Worm (Caenorhabditis elegans): ENCODE measurements around the gene gldi-5.

gldi-5 gene

ce11 chrIII:3677378-3677777 lies 48.9 kb downstream of the gldi-5 start (continued):
- TF ChIP-seq unc-86 (tag; optimal IDR thresholded peaks at IDR 0.05) = no peak
- TF ChIP-seq unc-42 (tag; optimal IDR thresholded peaks at IDR 0.05) = peak; percentile 29
- no peak for TF ChIP-seq ceh-6 (GFP tag; optimal IDR thresholded peaks at IDR 0.05)

- TF ChIP-seq pax-1 (tag; optimal IDR thresholded peaks at IDR 0.05) = no peak
- TF ChIP-seq ceh-31 (tag; optimal IDR thresholded peaks at IDR 0.05) = peak; percentile 14
Observed at ce11 chrIII:3675480-3675879, 50.8 kb downstream of the gldi-5 start.
